Fruit fly (Drosophila melanogaster) whole organism, pupa: ENCODE measurements around the gene fh.

Experiments used
- CG10348 ChIP-seq: fragments of 200-800 bp; sonication (Bioruptor generic); IDR thresholded peaks from 2 replicates; pipeline ENCODE4 v1.3.6; 2022; ENCODE audit warnings: missing biosample characterization, missing genetic modification characterization
- CG32121 ChIP-seq: fragments of 200-800 bp; sonication (Bioruptor generic); IDR thresholded peaks from 2 replicates; pipeline ENCODE4 v1.3.6; 2022; ENCODE audit warnings: missing biosample characterization, missing genetic modification characterization
- CG4496 ChIP-seq: fragments of 200-800 bp; sonication (Bioruptor generic); IDR thresholded peaks from 3 replicates; pipeline ENCODE4 v1.3.6; 2022; ENCODE audit warnings: missing biosample characterization, missing genetic modification characterization
- D1 ChIP-seq: fragments of 200-800 bp; sonication (Bioruptor generic); optimal IDR thresholded peaks from 2 replicates; lab custom pipeline; 2018; ENCODE audit warnings: missing biosample characterization, mild to moderate bottlenecking, missing genetic modification characterization, moderate library complexity
- EcR ChIP-seq: fragments of 200-800 bp; sonication (Bioruptor generic); optimal IDR thresholded peaks from 3 replicates; lab custom pipeline; 2019; ENCODE audit warnings: missing biosample characterization, missing genetic modification characterization, mild to moderate bottlenecking, moderate library complexity, missing genetic modification reagents
- Ets98B ChIP-seq: fragments of 200-800 bp; sonication (Bioruptor generic); IDR thresholded peaks from 2 replicates; pipeline ENCODE4 v1.3.6; 2022; ENCODE audit warnings: missing biosample characterization, missing genetic modification characterization
- Pif1A ChIP-seq: fragments of 200-800 bp; sonication (Bioruptor generic); optimal IDR thresholded peaks from 3 replicates; lab custom pipeline; 2016; ENCODE audit warnings: missing biosample characterization, missing genetic modification characterization
- Pif1B ChIP-seq: fragments of 200-800 bp; sonication (Bioruptor generic); optimal IDR thresholded peaks from 3 replicates; lab custom pipeline; 2016; ENCODE audit warnings: missing biosample characterization, missing genetic modification characterization
- Snoo ChIP-seq: fragments of 200-800 bp; sonication (Bioruptor generic); optimal IDR thresholded peaks from 3 replicates; lab custom pipeline; 2017; ENCODE audit warnings: missing biosample characterization, mild to moderate bottlenecking, missing genetic modification characterization, inconsistent platforms
- fd96Ca ChIP-seq: fragments of 200-800 bp; sonication (Bioruptor generic); IDR thresholded peaks from 3 replicates; pipeline ENCODE4 v1.3.6; 2022; ENCODE audit warnings: missing biosample characterization, missing genetic modification characterization
- rn ChIP-seq: fragments of 200-800 bp; sonication (Bioruptor generic); IDR thresholded peaks from 2 replicates; pipeline ENCODE4 v1.3.6; 2022; ENCODE audit warnings: missing biosample characterization, missing genetic modification characterization

fh gene

DNA sequence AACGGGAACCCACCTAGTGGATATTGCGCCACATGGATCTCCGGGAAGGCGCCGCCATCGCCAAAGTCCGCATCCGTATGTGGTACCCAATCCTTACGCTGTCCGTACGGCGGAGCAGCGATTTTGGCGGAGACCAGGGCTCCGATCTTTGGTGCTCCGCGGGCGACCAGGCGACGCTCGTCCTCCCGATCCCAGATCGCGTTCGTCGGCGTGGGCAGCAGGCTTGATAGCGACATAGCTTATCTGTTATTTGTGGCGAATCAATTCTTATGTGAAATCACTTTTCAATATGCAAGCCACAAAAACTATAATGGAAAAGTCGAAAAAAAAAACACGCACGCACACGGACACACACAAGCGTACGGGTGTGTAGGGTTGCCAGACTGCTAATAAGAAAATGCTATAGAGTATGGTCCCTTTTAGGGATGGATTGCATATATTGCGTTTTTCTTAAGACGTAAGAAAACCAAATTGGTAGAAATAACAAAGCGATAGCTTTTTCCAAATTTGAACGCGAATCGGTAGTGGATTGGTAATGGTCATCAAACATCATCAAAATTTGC lies 42.6 kb downstream of the fh start, which contains the start of gene Bx42:
TSS of gene Bx42 (minus strand) at position 393 of the 563 bp plus-strand sequence.
- peak; percentile 28; the same call in 1 of the 3 replicates for TF ChIP-seq CG4496 (GFP tag; lab: Robert Waterston, UW)
- TF ChIP-seq EcR (GFP tag; lab: Kevin White, UChicago), result no peak
- TF ChIP-seq fd96Ca, result no peak

DNA sequence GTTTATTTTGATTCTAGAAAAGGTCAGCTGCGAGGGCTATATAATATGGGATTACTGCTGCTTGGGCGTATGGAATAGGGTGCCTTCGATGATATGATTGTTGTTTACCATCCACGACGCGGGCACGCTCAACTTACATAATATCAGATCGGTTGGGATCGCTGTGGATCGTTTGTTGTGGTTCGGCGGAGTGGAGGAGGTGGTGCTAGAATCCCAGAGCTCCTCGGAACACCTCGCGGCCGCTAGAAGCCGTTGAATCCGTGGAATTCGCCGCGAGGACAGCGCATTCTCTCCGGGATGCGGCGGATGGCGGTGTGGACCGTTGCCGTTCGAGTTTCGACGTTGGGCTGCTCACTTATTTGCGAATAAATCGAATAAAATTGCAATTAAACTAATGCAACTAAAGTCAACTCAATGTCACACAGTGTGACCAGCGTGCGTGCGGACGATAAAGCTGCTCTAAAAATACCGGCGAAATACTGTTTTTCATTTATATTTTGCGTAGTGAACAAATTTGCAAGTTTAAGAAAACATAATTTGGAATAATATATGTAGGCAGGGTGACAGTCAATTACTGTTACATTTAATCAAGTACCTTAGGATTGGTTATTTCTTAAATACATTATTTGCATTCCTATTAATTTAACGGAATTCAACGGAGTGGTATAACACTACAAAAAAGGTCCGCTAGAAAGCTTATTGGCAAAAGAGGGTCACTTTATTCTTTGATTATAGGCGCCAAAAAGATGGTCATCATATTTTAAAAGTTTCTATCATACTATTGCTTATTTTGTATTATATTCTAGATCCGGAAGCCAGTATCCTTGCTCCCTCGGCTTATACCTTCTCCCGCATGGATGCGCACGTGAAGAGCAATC lies 45.3 kb downstream of the fh start, which contains the start of gene CG7766:
TSS of gene CG7766 (minus strand) at position 432 of the 878 bp plus-strand sequence.
- no peak for TF ChIP-seq Snoo
- TF ChIP-seq D1 (tag; lab: Kevin White, UChicago), result no peak
- no peak for TF ChIP-seq Ets98B (GFP tag; lab: Robert Waterston, UW)
- no peak for TF ChIP-seq CG10348 (GFP tag; lab: Robert Waterston, UW)
- no peak for TF ChIP-seq CG32121 (GFP tag; lab: Robert Waterston, UW)

dm6 chrX:9102125-9102524 lies 46.7 kb downstream of the fh start:
- TF ChIP-seq Pif1A (GFP tag; lab: Kevin White, UChicago) (no peak), CG4496 (GFP tag; lab: Robert Waterston, UW) (no peak), EcR (GFP tag; lab: Kevin White, UChicago) (no peak), Pif1B (GFP tag; lab: Kevin White, UChicago) (no peak), fd96Ca (no peak), Ets98B (GFP tag; lab: Robert Waterston, UW) (no peak), rn (GFP tag; lab: Robert Waterston, UW) (no peak)
